Worm (Caenorhabditis elegans) whole organism, L1 larva: ENCODE measurements around the gene cest-31.

Experiments used
- C04F5.9 ChIP-seq: sonication (generic microtip); optimal IDR thresholded peaks from 2 replicates; lab custom pipeline; 2016; ENCODE audit warnings: missing genetic modification characterization, missing compliant biosample characterization
- F16B12.6 ChIP-seq: fragments of 150-350 bp; optimal IDR thresholded peaks from 2 replicates; lab custom pipeline; 2014; ENCODE audit warnings: missing biosample characterization, missing genetic modification characterization
- Y116A8C.19 ChIP-seq: sonication (generic microtip); optimal IDR thresholded peaks from 2 replicates; lab custom pipeline; 2016; ENCODE audit warnings: missing compliant biosample characterization, missing genetic modification characterization, borderline replicate concordance
- aha-1 ChIP-seq: fragments of 150-350 bp; optimal IDR thresholded peaks from 2 replicates; lab custom pipeline; 2014; ENCODE audit warnings: missing biosample characterization, missing genetic modification characterization
- alr-1 ChIP-seq: fragments of 200-800 bp; sonication (Bioruptor generic); optimal IDR thresholded peaks from 2 replicates; lab custom pipeline; 2018; ENCODE audit warnings: borderline replicate concordance, mild to moderate bottlenecking, missing genetic modification characterization, missing compliant biosample characterization
- aly-2 ChIP-seq: fragments of 150-350 bp; optimal IDR thresholded peaks from 2 replicates; lab custom pipeline; 2014; ENCODE audit warnings: missing biosample characterization, missing genetic modification characterization
- ama-1 ChIP-seq: fragments of 150-350 bp; optimal IDR thresholded peaks from 2 replicates; lab custom pipeline; 2014
- blmp-1 ChIP-seq: fragments of 150-350 bp; optimal IDR thresholded peaks from 2 replicates; lab custom pipeline; 2014; ENCODE audit warnings: missing biosample characterization, missing genetic modification characterization
- ceh-82 ChIP-seq, 3 experiments: fragments of 150-350 bp in 1 of 3; sonication (generic microtip) in 2 of 3; optimal IDR thresholded peaks; 2 replicates each; lab custom pipeline; 2014 to 2017; ENCODE audit warnings: missing biosample characterization in 3 of 3, missing genetic modification characterization in 3 of 3
- ceh-90 ChIP-seq: sonication (generic microtip); optimal IDR thresholded peaks from 2 replicates; lab custom pipeline; 2016; ENCODE audit warnings: missing genetic modification characterization, missing compliant biosample characterization
- efl-1 ChIP-seq, 4 experiments: fragments of 150-350 bp; optimal IDR thresholded peaks in 3 of 4; peaks in 1 of 4; 1 replicate in 1 of 4; 2 replicates in 3 of 4; lab custom pipeline; 2014; ENCODE audit warnings: missing biosample characterization in 2 of 4, missing genetic modification characterization in 2 of 4, missing genetic modification reagents in 2 of 4
- egl-13 ChIP-seq: sonication (generic microtip); optimal IDR thresholded peaks from 2 replicates; lab custom pipeline; 2016; ENCODE audit warnings: missing genotype, missing genetic modification reagents, missing genetic modification characterization, missing compliant biosample characterization
- elt-2 ChIP-seq: sonication (generic microtip); optimal IDR thresholded peaks from 2 replicates; lab custom pipeline; 2016; ENCODE audit warnings: missing genetic modification characterization, mild to moderate bottlenecking, inconsistent platforms, missing compliant biosample characterization, missing genetic modification reagents
- elt-3 ChIP-seq, 6 experiments: fragments of 150-350 bp in 1 of 6; sonication (generic microtip); optimal IDR thresholded peaks; 2 replicates each; lab custom pipeline; 2017 to 2018; ENCODE audit warnings: missing biosample characterization in 6 of 6, missing genetic modification characterization in 6 of 6, inconsistent platforms in 1 of 6
- ets-5 ChIP-seq: fragments of 200-800 bp; sonication (Bioruptor generic); IDR thresholded peaks from 2 replicates; pipeline ENCODE4 v1.3.6; 2022; ENCODE audit warnings: missing genetic modification characterization, missing compliant biosample characterization
- fkh-10 ChIP-seq: sonication (generic microtip); optimal IDR thresholded peaks from 2 replicates; lab custom pipeline; 2017; ENCODE audit warnings: missing biosample characterization, missing genetic modification reagents, missing genetic modification characterization
- fkh-4 ChIP-seq: sonication (generic microtip); optimal IDR thresholded peaks from 2 replicates; lab custom pipeline; 2016; ENCODE audit warnings: missing compliant biosample characterization, missing genetic modification characterization, borderline replicate concordance
- fkh-8 ChIP-seq: sonication (generic microtip); optimal IDR thresholded peaks from 2 replicates; lab custom pipeline; 2016; ENCODE audit warnings: mild to moderate bottlenecking, missing genetic modification characterization, missing compliant biosample characterization
- hlh-17 ChIP-seq: fragments of 200-800 bp; sonication (Bioruptor generic); optimal IDR thresholded peaks from 2 replicates; lab custom pipeline; 2018; ENCODE audit warnings: missing genetic modification characterization, mild to moderate bottlenecking, missing compliant biosample characterization, moderate library complexity, borderline replicate concordance
- isw-1 ChIP-seq: fragments of 200-800 bp; sonication (Bioruptor generic); IDR thresholded peaks from 2 replicates; pipeline ENCODE4 v1.3.6; 2022; ENCODE audit warnings: missing genetic modification characterization, missing compliant biosample characterization
- jun-1 ChIP-seq: fragments of 150-350 bp; optimal IDR thresholded peaks from 2 replicates; lab custom pipeline; 2014; ENCODE audit warnings: missing biosample characterization, missing genetic modification reagents, missing genetic modification characterization
- lin-14 ChIP-seq: fragments of 200-800 bp; sonication (Bioruptor generic); optimal IDR thresholded peaks from 2 replicates; lab custom pipeline; 2018; ENCODE audit warnings: mild to moderate bottlenecking, missing genetic modification characterization, moderate library complexity, missing compliant biosample characterization
- lin-15B ChIP-seq: fragments of 150-350 bp; sonication (generic microtip); optimal IDR thresholded peaks from 3 replicates; lab custom pipeline; 2014; ENCODE audit warnings: missing biosample characterization, missing genetic modification characterization
- lir-3 ChIP-seq: sonication (generic microtip); optimal IDR thresholded peaks from 2 replicates; lab custom pipeline; 2016; ENCODE audit warnings: mild to moderate bottlenecking, missing genetic modification characterization, moderate library complexity, missing compliant biosample characterization; ENCODE audit not compliant: poor library complexity
- mdl-1 ChIP-seq, 2 experiments: fragments of 150-350 bp; optimal IDR thresholded peaks; 2 replicates each; lab custom pipeline; 2014 to 2017; ENCODE audit warnings: missing biosample characterization in 2 of 2, missing genetic modification characterization in 2 of 2, inconsistent platforms in 1 of 2
- mef-2 ChIP-seq: fragments of 150-350 bp; optimal IDR thresholded peaks from 2 replicates; lab custom pipeline; 2014; ENCODE audit warnings: missing biosample characterization, missing genetic modification characterization
- nhr-11 ChIP-seq: fragments of 150-350 bp; optimal IDR thresholded peaks from 2 replicates; lab custom pipeline; 2014; ENCODE audit warnings: missing biosample characterization, missing genetic modification characterization
- nhr-20 ChIP-seq: sonication (generic microtip); optimal IDR thresholded peaks from 2 replicates; lab custom pipeline; 2016; ENCODE audit warnings: mild to moderate bottlenecking, missing genetic modification characterization, missing compliant biosample characterization
- nhr-237 ChIP-seq: fragments of 150-350 bp; optimal IDR thresholded peaks from 2 replicates; lab custom pipeline; 2014; ENCODE audit warnings: missing biosample characterization, missing genetic modification characterization
- nhr-28 ChIP-seq: fragments of 150-350 bp; optimal IDR thresholded peaks from 2 replicates; lab custom pipeline; 2014; ENCODE audit warnings: missing biosample characterization, missing genetic modification characterization
- nhr-47 ChIP-seq: sonication (generic microtip); optimal IDR thresholded peaks from 2 replicates; lab custom pipeline; 2016; ENCODE audit warnings: mild to moderate bottlenecking, missing genetic modification characterization, moderate library complexity, missing compliant biosample characterization
- nhr-71 ChIP-seq: sonication (generic microtip); optimal IDR thresholded peaks from 2 replicates; lab custom pipeline; 2016; ENCODE audit warnings: mild to moderate bottlenecking, missing genetic modification characterization, moderate library complexity, missing compliant biosample characterization
- nhr-77 ChIP-seq: fragments of 150-350 bp; optimal IDR thresholded peaks from 2 replicates; lab custom pipeline; 2014; ENCODE audit warnings: missing biosample characterization, missing genetic modification characterization
- nhr-90 ChIP-seq: sonication (generic microtip); optimal IDR thresholded peaks from 2 replicates; lab custom pipeline; 2016; ENCODE audit warnings: mild to moderate bottlenecking, missing genetic modification characterization, missing compliant biosample characterization; ENCODE audit not compliant: poor library complexity
- pag-3 ChIP-seq: sonication (generic microtip); optimal IDR thresholded peaks from 2 replicates; lab custom pipeline; 2017; ENCODE audit warnings: missing genetic modification characterization, mild to moderate bottlenecking, missing compliant biosample characterization, antibody characterized with exemption, borderline replicate concordance; ENCODE audit not compliant: insufficient read depth
- pax-3 ChIP-seq: fragments of 200-800 bp; sonication (Bioruptor generic); optimal IDR thresholded peaks from 2 replicates; lab custom pipeline; 2018; ENCODE audit warnings: mild to moderate bottlenecking, missing genetic modification characterization, moderate library complexity, missing compliant biosample characterization
- skn-1 ChIP-seq: fragments of 150-350 bp; optimal IDR thresholded peaks from 2 replicates; lab custom pipeline; 2014; ENCODE audit warnings: missing biosample characterization, missing genetic modification characterization
- sptf-1 ChIP-seq: fragments of 150-350 bp; optimal IDR thresholded peaks from 2 replicates; lab custom pipeline; 2014; ENCODE audit warnings: missing biosample characterization, missing genetic modification characterization
- sup-37 ChIP-seq: fragments of 200-800 bp; sonication (Bioruptor generic); optimal IDR thresholded peaks from 2 replicates; lab custom pipeline; 2018; ENCODE audit warnings: mild to moderate bottlenecking, missing genetic modification characterization, missing compliant biosample characterization
- unc-62 ChIP-seq: fragments of 150-350 bp; optimal IDR thresholded peaks from 2 replicates; lab custom pipeline; 2014; ENCODE audit warnings: missing biosample characterization, missing genetic modification reagents, missing genetic modification characterization
- unc-86 ChIP-seq: sonication (generic microtip); optimal IDR thresholded peaks from 2 replicates; lab custom pipeline; 2016; ENCODE audit warnings: missing genetic modification characterization, missing compliant biosample characterization
- vab-15 ChIP-seq: sonication (generic microtip); optimal IDR thresholded peaks from 2 replicates; lab custom pipeline; 2017; ENCODE audit warnings: missing genotype, mild to moderate bottlenecking, missing genetic modification characterization, missing compliant biosample characterization
- zip-4 ChIP-seq: fragments of 200-800 bp; sonication (Bioruptor generic); optimal IDR thresholded peaks from 2 replicates; lab custom pipeline; 2018; ENCODE audit warnings: mild to moderate bottlenecking, missing genetic modification characterization, moderate library complexity, missing compliant biosample characterization
- ztf-4 ChIP-seq: fragments of 150-350 bp; optimal IDR thresholded peaks from 2 replicates; lab custom pipeline; 2014; ENCODE audit warnings: missing biosample characterization, missing genetic modification characterization

cest-31 gene

DNA sequence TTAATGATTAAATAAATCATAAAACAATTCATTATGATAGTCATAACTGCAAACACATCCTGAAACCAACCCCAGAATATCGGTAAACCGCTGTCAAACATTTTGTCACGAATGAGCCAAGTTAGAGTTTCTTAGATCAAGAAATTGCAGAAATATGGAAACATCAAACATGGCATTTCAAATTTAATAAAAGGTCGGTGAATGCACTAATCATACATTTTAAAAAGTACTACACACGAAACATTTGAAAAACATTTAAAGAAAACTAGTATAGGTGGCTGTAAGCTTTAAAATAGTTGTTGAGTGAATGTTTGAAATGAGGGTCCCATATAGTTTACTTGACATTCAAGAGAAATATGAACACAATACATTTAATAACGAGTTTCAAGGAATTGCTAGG lies 5.3 kb upstream of the cest-31 start, which contains the start of gene str-180:
str-180 (minus strand) TSS at position 101 of the 400 bp plus-strand sequence.
- TF ChIP-seq nhr-47 (tag; lab: Kevin White, UChicago) (no peak), nhr-20 (tag; lab: Kevin White, UChicago) (no peak), aly-2 (no peak), mef-2 (tag; lab: Kevin White, UChicago) (no peak), ceh-82 (tag; optimal IDR thresholded peaks at IDR 0.05; lab: Kevin White, UChicago) (no peak), isw-1 (GFP tag; lab: Robert Waterston, UW) (no peak), efl-1 (optimal IDR thresholded peaks at IDR 0.05; lab: Kevin White, UChicago) (no peak), efl-1 (GFP tag; optimal IDR thresholded peaks at IDR 0.05 in 1 of 2; lab: Kevin White, UChicago) (no peak), nhr-90 (tag; lab: Kevin White, UChicago) (no peak), hlh-17 (GFP tag; lab: Kevin White, UChicago) (no peak), fkh-4 (tag; lab: Kevin White, UChicago) (no peak), elt-3 (tag; optimal IDR thresholded peaks at IDR 0.05; lab: Kevin White, UChicago) (no peak), unc-86 (no peak), zip-4 (no peak), nhr-11 (no peak), fkh-10 (GFP tag; lab: Kevin White, UChicago) (no peak), ztf-4 (no peak), skn-1 (tag; lab: Kevin White, UChicago) (no peak), nhr-28 (tag; lab: Kevin White, UChicago) (no peak), pax-3 (tag; lab: Kevin White, UChicago) (no peak), nhr-237 (tag; lab: Kevin White, UChicago) (no peak)

DNA sequence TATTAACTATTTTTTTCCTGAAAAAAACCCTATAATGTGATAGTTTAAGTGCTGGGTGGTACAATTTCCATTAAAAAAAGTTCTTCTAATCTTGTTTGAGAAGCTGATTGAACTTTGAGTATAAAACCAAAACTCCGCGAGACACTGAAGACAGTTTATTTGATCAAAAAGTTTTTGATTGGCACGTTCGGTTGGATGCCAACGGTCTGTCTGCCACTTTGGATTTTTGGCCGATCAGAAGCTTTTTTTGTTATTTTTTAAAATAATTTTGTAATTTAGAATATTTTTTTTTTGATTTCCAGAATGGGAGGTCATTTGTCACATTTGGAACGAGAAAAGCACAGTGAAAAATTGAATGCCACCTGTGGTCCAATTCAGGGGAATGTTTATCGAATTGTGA lies 4.5 kb upstream of the cest-31 start, which contains the start of gene cest-28:
cest-28 (plus strand) TSS at position 301 of the 400 bp plus-strand sequence.
- TF ChIP-seq fkh-10 (GFP tag; lab: Kevin White, UChicago) (no peak), zip-4 (no peak), alr-1 (no peak), F16B12.6 (tag; lab: Kevin White, UChicago) (no peak), ceh-90 (tag; lab: Kevin White, UChicago) (no peak), ama-1 (no peak), unc-86 (no peak), nhr-28 (tag; lab: Kevin White, UChicago) (no peak), unc-62 (GFP tag; lab: Kevin White, UChicago) (no peak), sptf-1 (no peak), lir-3 (no peak), lin-15B (tag; lab: Kevin White, UChicago) (no peak), nhr-71 (tag; lab: Kevin White, UChicago) (no peak), elt-2 (no peak), ets-5 (no peak), fkh-8 (tag; lab: Kevin White, UChicago) (no peak)

DNA sequence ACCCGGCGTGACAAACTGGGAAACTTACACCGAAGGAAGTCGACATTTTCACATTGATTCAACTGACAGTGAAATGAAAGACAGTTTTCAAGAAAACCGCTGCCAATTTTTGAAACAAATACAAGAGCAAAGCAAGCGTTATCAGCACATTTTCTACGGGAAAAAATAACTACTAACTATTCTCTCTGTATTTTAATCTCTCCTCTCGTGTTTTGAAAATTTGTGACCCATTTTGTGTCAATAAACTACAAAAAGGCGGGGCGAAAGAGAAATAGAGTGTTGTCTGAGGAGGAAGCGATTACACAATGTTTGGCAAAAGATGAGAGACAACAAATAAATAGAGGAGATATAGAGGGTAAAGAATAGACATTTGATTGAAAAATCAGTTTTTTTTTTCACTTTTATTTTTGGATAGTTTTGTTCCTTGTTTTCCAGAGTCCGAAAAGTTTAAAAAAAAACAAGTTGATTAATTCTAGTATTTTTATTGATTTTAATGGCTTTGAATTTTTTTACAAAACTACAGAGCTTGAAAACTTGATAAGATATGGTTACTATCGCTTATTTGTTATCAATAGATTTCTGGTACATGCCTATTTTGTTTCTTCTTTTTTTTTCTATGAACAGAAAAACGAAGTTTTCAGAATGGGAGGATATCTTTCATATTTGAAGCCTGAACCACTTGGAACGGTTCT lies 2.2 kb downstream of the cest-31 start, which contains the start of gene cest-34:
cest-34 (plus strand) TSS at position 642 of the 692 bp plus-strand sequence.
- TF ChIP-seq aha-1 (tag; lab: Kevin White, UChicago) = no peak
- peak; percentile 65 for TF ChIP-seq lin-14 (GFP tag; lab: Kevin White, UChicago)
- TF ChIP-seq nhr-20 (tag; lab: Kevin White, UChicago) = peak; percentile 63
- TF ChIP-seq pag-3 (tag; lab: Kevin White, UChicago) = no peak
- TF ChIP-seq blmp-1 (tag; lab: Kevin White, UChicago) = peak; percentile 1
- no peak for TF ChIP-seq sptf-1
- no peak for TF ChIP-seq ceh-82 (tag; optimal IDR thresholded peaks at IDR 0.05; lab: Kevin White, UChicago)
- no peak for TF ChIP-seq egl-13
- TF ChIP-seq sup-37 = no peak
- TF ChIP-seq mdl-1 (tag; optimal IDR thresholded peaks at IDR 0.05; lab: Kevin White, UChicago) = no peak
- no peak for TF ChIP-seq jun-1 (tag; lab: Kevin White, UChicago)
- no peak for TF ChIP-seq Y116A8C.19 (tag; lab: Kevin White, UChicago)
- TF ChIP-seq nhr-77 = peak; percentile 4
- no peak for TF ChIP-seq fkh-8 (tag; lab: Kevin White, UChicago)
- TF ChIP-seq efl-1 (optimal IDR thresholded peaks at IDR 0.05; lab: Kevin White, UChicago) = no peak
- TF ChIP-seq efl-1 (GFP tag; optimal IDR thresholded peaks at IDR 0.05 in 1 of 2; lab: Kevin White, UChicago) = no peak
- no peak for TF ChIP-seq vab-15
- TF ChIP-seq C04F5.9 (tag; lab: Kevin White, UChicago) = no peak
- TF ChIP-seq isw-1 (GFP tag; lab: Robert Waterston, UW) = no peak
- TF ChIP-seq nhr-90 (tag; lab: Kevin White, UChicago) = no peak
- TF ChIP-seq, all 84 proteins: peak for 4
